Worm (Caenorhabditis elegans) whole organism, L2 larva: ENCODE measurements around the gene oac-1.

Experiments
- F13H6.1 ChIP-seq: sonication (generic microtip); optimal IDR thresholded peaks from 2 replicates; lab custom pipeline; 2016; ENCODE audit warnings: missing genetic modification characterization, missing compliant biosample characterization
- Y55F3AM.14 ChIP-seq: fragments of 200-800 bp; sonication (Bioruptor generic); optimal IDR thresholded peaks from 2 replicates; lab custom pipeline; 2018; ENCODE audit warnings: mild to moderate bottlenecking, missing genetic modification characterization, missing compliant biosample characterization
- ZK546.5 ChIP-seq: sonication (generic microtip); optimal IDR thresholded peaks from 2 replicates; lab custom pipeline; 2017; ENCODE audit warnings: missing biosample characterization, missing genetic modification characterization
- alr-1 ChIP-seq: fragments of 150-350 bp; optimal IDR thresholded peaks from 2 replicates; lab custom pipeline; 2014; ENCODE audit warnings: missing biosample characterization, missing genetic modification characterization
- aly-2 ChIP-seq: fragments of 150-350 bp; optimal IDR thresholded peaks from 2 replicates; lab custom pipeline; 2014; ENCODE audit warnings: missing biosample characterization, missing genetic modification characterization
- blmp-1 ChIP-seq: sonication (generic microtip); optimal IDR thresholded peaks from 2 replicates; lab custom pipeline; 2017; ENCODE audit warnings: missing genetic modification characterization, mild to moderate bottlenecking, missing compliant biosample characterization, antibody characterized with exemption, moderate library complexity; ENCODE audit not compliant: insufficient read depth
- ceh-16 ChIP-seq: fragments of 150-350 bp; optimal IDR thresholded peaks from 2 replicates; lab custom pipeline; 2014; ENCODE audit warnings: missing biosample characterization, missing genetic modification characterization
- crh-2 ChIP-seq: sonication (generic microtip); optimal IDR thresholded peaks from 2 replicates; lab custom pipeline; 2017; ENCODE audit warnings: missing biosample characterization, missing genetic modification characterization
- dmd-4 ChIP-seq: sonication (generic microtip); optimal IDR thresholded peaks from 2 replicates; lab custom pipeline; 2017; ENCODE audit warnings: missing biosample characterization, missing genetic modification characterization
- egl-27 ChIP-seq: sonication (generic microtip); optimal IDR thresholded peaks from 3 replicates; lab custom pipeline; 2017; ENCODE audit warnings: missing biosample characterization, missing genetic modification reagents, missing genetic modification characterization
- elt-1 ChIP-seq: fragments of 150-350 bp; optimal IDR thresholded peaks from 2 replicates; lab custom pipeline; 2014; ENCODE audit warnings: missing biosample characterization, missing genetic modification characterization
- fos-1 ChIP-seq: fragments of 150-350 bp; optimal IDR thresholded peaks from 2 replicates; lab custom pipeline; 2014; ENCODE audit warnings: missing biosample characterization, missing genetic modification characterization
- gmeb-1 ChIP-seq: fragments of 150-350 bp; optimal IDR thresholded peaks from 2 replicates; lab custom pipeline; 2014; ENCODE audit warnings: missing biosample characterization, missing genetic modification characterization
- lin-39 ChIP-seq: fragments of 150-350 bp; optimal IDR thresholded peaks from 2 replicates; lab custom pipeline; 2014; ENCODE audit warnings: missing biosample characterization, missing genetic modification reagents, missing genetic modification characterization
- lsy-2 ChIP-seq, 2 experiments: fragments of 150-350 bp in 1 of 2; sonication (generic microtip) in 1 of 2; optimal IDR thresholded peaks; 2 replicates each; lab custom pipeline; 2014 to 2017; ENCODE audit warnings: missing biosample characterization in 2 of 2, missing genetic modification characterization in 2 of 2
- mbf-1 ChIP-seq: sonication (generic microtip); optimal IDR thresholded peaks from 2 replicates; lab custom pipeline; 2017; ENCODE audit warnings: missing biosample characterization, missing genetic modification characterization
- mdl-1 ChIP-seq, 2 experiments: fragments of 150-350 bp in 1 of 2; sonication (generic microtip) in 1 of 2; optimal IDR thresholded peaks; 2 replicates each; lab custom pipeline; 2017; ENCODE audit warnings: missing biosample characterization in 2 of 2, missing genetic modification characterization in 2 of 2
- nhr-10 ChIP-seq: sonication (generic microtip); optimal IDR thresholded peaks from 2 replicates; lab custom pipeline; 2017; ENCODE audit warnings: missing biosample characterization, missing genetic modification characterization
- nhr-11 ChIP-seq: fragments of 150-350 bp; optimal IDR thresholded peaks from 2 replicates; lab custom pipeline; 2014; ENCODE audit warnings: missing biosample characterization, missing genetic modification characterization
- nhr-12 ChIP-seq: fragments of 150-350 bp; optimal IDR thresholded peaks from 2 replicates; lab custom pipeline; 2014; ENCODE audit warnings: missing biosample characterization, missing genetic modification characterization
- nhr-237 ChIP-seq: fragments of 150-350 bp; optimal IDR thresholded peaks from 2 replicates; lab custom pipeline; 2014; ENCODE audit warnings: missing biosample characterization, missing genetic modification characterization
- nhr-25 ChIP-seq: fragments of 150-350 bp; sonication (generic microtip); optimal IDR thresholded peaks from 3 replicates; lab custom pipeline; 2014; ENCODE audit warnings: missing biosample characterization, missing genetic modification characterization
- nhr-6 ChIP-seq: fragments of 150-350 bp; optimal IDR thresholded peaks from 2 replicates; lab custom pipeline; 2014; ENCODE audit warnings: missing biosample characterization, missing genetic modification characterization
- nhr-77 ChIP-seq: fragments of 150-350 bp; optimal IDR thresholded peaks from 2 replicates; lab custom pipeline; 2014; ENCODE audit warnings: missing biosample characterization, missing genetic modification characterization
- peb-1 ChIP-seq: fragments of 150-350 bp; optimal IDR thresholded peaks from 2 replicates; lab custom pipeline; 2014; ENCODE audit warnings: missing biosample characterization, missing genetic modification characterization
- sma-3 ChIP-seq: sonication (generic microtip); optimal IDR thresholded peaks from 2 replicates; lab custom pipeline; 2016; ENCODE audit warnings: missing genetic modification reagents, missing genetic modification characterization, missing compliant biosample characterization
- sma-9 ChIP-seq, 2 experiments: fragments of 150-350 bp in 1 of 2; sonication (generic microtip) in 1 of 2; optimal IDR thresholded peaks; 2 replicates each; lab custom pipeline; 2014 to 2016; ENCODE audit warnings: missing genetic modification characterization in 2 of 2, mild to moderate bottlenecking in 1 of 2, missing biosample characterization in 1 of 2, missing compliant biosample characterization in 1 of 2, missing genetic modification reagents in 1 of 2, moderate library complexity in 1 of 2
- snpc-4 ChIP-seq: fragments of 150-350 bp; optimal IDR thresholded peaks from 2 replicates; lab custom pipeline; 2014; ENCODE audit warnings: missing biosample characterization, missing genetic modification characterization
- unc-39 ChIP-seq: fragments of 150-350 bp; optimal IDR thresholded peaks from 2 replicates; lab custom pipeline; 2014; ENCODE audit warnings: missing biosample characterization, missing genetic modification characterization
- unc-55 ChIP-seq: fragments of 150-350 bp; sonication (generic microtip); optimal IDR thresholded peaks from 3 replicates; lab custom pipeline; 2014; ENCODE audit warnings: missing biosample characterization, missing genetic modification reagents, missing genetic modification characterization
- unc-62 ChIP-seq: fragments of 150-350 bp; optimal IDR thresholded peaks from 2 replicates; lab custom pipeline; 2014; ENCODE audit warnings: missing biosample characterization, missing genetic modification reagents, missing genetic modification characterization
- zag-1 ChIP-seq: fragments of 150-350 bp; optimal IDR thresholded peaks from 2 replicates; lab custom pipeline; 2014; ENCODE audit warnings: missing biosample characterization, missing genetic modification characterization
- ztf-1 ChIP-seq: fragments of 200-800 bp; sonication (Bioruptor generic); conservative IDR thresholded peaks from 2 replicates; pipeline ENCODE4 v1.3.6; 2022; ENCODE audit warnings: missing genetic modification characterization, missing compliant biosample characterization
- ztf-11 ChIP-seq: sonication (generic microtip); optimal IDR thresholded peaks from 2 replicates; lab custom pipeline; 2017; ENCODE audit warnings: missing biosample characterization, missing genetic modification characterization

oac-1 gene

ce11 chrV:19513552-19513951 is 42.2 kb downstream of the oac-1 start, which contains the start of gene phy-4:
TSS of gene phy-4 (minus strand) at chrV:19513652.
- TF ChIP-seq ZK546.5 (no peak), ztf-1 (GFP tag; lab: Robert Waterston, UW) (no peak), elt-1 (tag; lab: Kevin White, UChicago) (no peak), snpc-4 (no peak), sma-9 (GFP tag; optimal IDR thresholded peaks at IDR 0.05; lab: Kevin White, UChicago) (no peak), sma-9 (tag; optimal IDR thresholded peaks at IDR 0.05; lab: Kevin White, UChicago) (no peak), egl-27 (tag; lab: Kevin White, UChicago) (no peak), nhr-11 (tag; lab: Kevin White, UChicago) (no peak), nhr-77 (tag; lab: Kevin White, UChicago) (no peak), blmp-1 (tag; lab: Kevin White, UChicago) (no peak), unc-39 (tag; lab: Kevin White, UChicago) (no peak), Y55F3AM.14 (GFP tag; lab: Kevin White, UChicago) (no peak), lsy-2 (tag; optimal IDR thresholded peaks at IDR 0.05; lab: Kevin White, UChicago) (no peak), ceh-16 (tag; lab: Kevin White, UChicago) (no peak), aly-2 (tag; lab: Kevin White, UChicago) (no peak), peb-1 (tag; lab: Kevin White, UChicago) (no peak)

- TF ChIP-seq unc-62 (GFP tag; lab: Kevin White, UChicago) (no peak), aly-2 (tag; lab: Kevin White, UChicago) (no peak), egl-27 (tag; lab: Kevin White, UChicago) (no peak), nhr-11 (tag; lab: Kevin White, UChicago) (no peak), mdl-1 (tag; optimal IDR thresholded peaks at IDR 0.05; lab: Kevin White, UChicago) (no peak), peb-1 (tag; lab: Kevin White, UChicago) (no peak), nhr-237 (tag; lab: Kevin White, UChicago) (no peak), nhr-10 (tag; lab: Kevin White, UChicago) (no peak), ztf-1 (GFP tag; lab: Robert Waterston, UW) (no peak), blmp-1 (tag; lab: Kevin White, UChicago) (no peak), mbf-1 (tag; lab: Kevin White, UChicago) (no peak)
Measured at ce11 chrV:19512260-19512947, 43.4 kb downstream of the oac-1 start, which contains the start of gene Y43F8B.19. TSS of gene Y43F8B.19 (minus strand) at chrV:19512310.

ce11 chrV:19510925-19511324 is 44.8 kb downstream of the oac-1 start:
- TF ChIP-seq zag-1 (no peak), ZK546.5 (no peak), fos-1 (no peak), egl-27 (tag; lab: Kevin White, UChicago) (no peak), lin-39 (tag; lab: Kevin White, UChicago) (no peak), F13H6.1 (tag; lab: Kevin White, UChicago) (no peak), alr-1 (tag; lab: Kevin White, UChicago) (no peak), ztf-11 (tag; lab: Kevin White, UChicago) (no peak), nhr-6 (tag; lab: Kevin White, UChicago) (no peak), lsy-2 (tag; optimal IDR thresholded peaks at IDR 0.05; lab: Kevin White, UChicago) (no peak), mbf-1 (tag; lab: Kevin White, UChicago) (no peak), snpc-4 (no peak), mdl-1 (tag; optimal IDR thresholded peaks at IDR 0.05; lab: Kevin White, UChicago) (no peak), gmeb-1 (no peak), unc-55 (no peak), nhr-25 (tag; lab: Kevin White, UChicago) (no peak), unc-39 (tag; lab: Kevin White, UChicago) (no peak), sma-3 (GFP tag; lab: Kevin White, UChicago) (no peak), dmd-4 (tag; lab: Kevin White, UChicago) (no peak)
- TF ChIP-seq, all 48 proteins: peak for 0

DNA sequence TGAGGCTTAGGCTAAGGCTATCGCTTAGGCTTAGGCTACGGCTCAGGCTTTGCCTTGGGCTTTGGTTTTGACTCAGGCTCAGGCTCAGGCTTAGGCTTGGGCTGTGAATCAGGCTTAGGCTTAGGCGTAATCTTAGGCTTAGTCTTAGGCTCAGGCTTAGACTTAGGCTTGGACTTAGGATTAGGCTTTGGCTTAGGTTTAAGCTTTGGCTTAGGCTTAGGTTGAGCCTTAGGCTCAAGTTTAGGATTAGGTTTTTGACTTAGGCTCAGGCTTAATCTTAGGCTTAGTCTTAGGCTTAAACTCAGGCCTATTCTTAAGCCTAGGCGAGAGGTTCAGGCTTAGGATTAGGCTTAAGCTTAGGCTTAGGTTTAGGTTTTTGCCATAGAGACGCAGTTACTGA is 45.4 kb downstream of the oac-1 start:
- TF ChIP-seq nhr-12 (tag; lab: Kevin White, UChicago) (no peak), crh-2 (tag; lab: Kevin White, UChicago) (no peak)
